Worm (Caenorhabditis elegans) whole organism, L1 larva: ENCODE measurements around the gene F56B3.2.
A peak's percentile ranks its signal among the peaks of the same experiment; 100 is the strongest.

Experiments used
- C34B4.2 ChIP-seq: sonication (generic microtip); optimal IDR thresholded peaks from 2 replicates; lab custom pipeline; 2017; ENCODE audit warnings: mild to moderate bottlenecking, missing genetic modification characterization, missing compliant biosample characterization
- F16B12.6 ChIP-seq: fragments of 150-350 bp; optimal IDR thresholded peaks from 2 replicates; lab custom pipeline; 2014; ENCODE audit warnings: missing biosample characterization, missing genetic modification characterization
- aly-2 ChIP-seq: fragments of 150-350 bp; optimal IDR thresholded peaks from 2 replicates; lab custom pipeline; 2014; ENCODE audit warnings: missing biosample characterization, missing genetic modification characterization
- ceh-63 ChIP-seq: fragments of 200-800 bp; sonication (Bioruptor generic); optimal IDR thresholded peaks from 2 replicates; lab custom pipeline; 2018; ENCODE audit warnings: mild to moderate bottlenecking, missing genetic modification characterization, missing compliant biosample characterization
- ceh-82 ChIP-seq, 3 experiments: fragments of 150-350 bp in 1 of 3; sonication (generic microtip) in 2 of 3; optimal IDR thresholded peaks; 2 replicates each; lab custom pipeline; 2014 to 2017; ENCODE audit warnings: missing biosample characterization in 3 of 3, missing genetic modification characterization in 3 of 3
- ceh-90 ChIP-seq: sonication (generic microtip); optimal IDR thresholded peaks from 2 replicates; lab custom pipeline; 2016; ENCODE audit warnings: missing genetic modification characterization, missing compliant biosample characterization
- ces-1 ChIP-seq: fragments of 150-350 bp; optimal IDR thresholded peaks from 2 replicates; lab custom pipeline; 2014; ENCODE audit warnings: missing biosample characterization, missing genetic modification reagents, missing genetic modification characterization
- dsc-1 ChIP-seq: sonication (generic microtip); optimal IDR thresholded peaks from 2 replicates; lab custom pipeline; 2016; ENCODE audit warnings: mild to moderate bottlenecking, missing genetic modification characterization, missing compliant biosample characterization
- efl-1 ChIP-seq, 4 experiments: fragments of 150-350 bp; optimal IDR thresholded peaks in 3 of 4; peaks in 1 of 4; 1 replicate in 1 of 4; 2 replicates in 3 of 4; lab custom pipeline; 2014; ENCODE audit warnings: missing biosample characterization in 2 of 4, missing genetic modification characterization in 2 of 4, missing genetic modification reagents in 2 of 4
- egl-27 ChIP-seq, 2 experiments: fragments of 150-350 bp in 1 of 2; sonication (generic microtip); optimal IDR thresholded peaks; 3 replicates each; lab custom pipeline; 2017 to 2018; ENCODE audit warnings: missing biosample characterization in 2 of 2, missing genetic modification characterization in 2 of 2, missing genetic modification reagents in 2 of 2
- elt-2 ChIP-seq: sonication (generic microtip); optimal IDR thresholded peaks from 2 replicates; lab custom pipeline; 2016; ENCODE audit warnings: missing genetic modification characterization, mild to moderate bottlenecking, inconsistent platforms, missing compliant biosample characterization, missing genetic modification reagents
- ets-5 ChIP-seq: fragments of 200-800 bp; sonication (Bioruptor generic); IDR thresholded peaks from 2 replicates; pipeline ENCODE4 v1.3.6; 2022; ENCODE audit warnings: missing genetic modification characterization, missing compliant biosample characterization
- fkh-4 ChIP-seq: sonication (generic microtip); optimal IDR thresholded peaks from 2 replicates; lab custom pipeline; 2016; ENCODE audit warnings: missing compliant biosample characterization, missing genetic modification characterization, borderline replicate concordance
- fkh-8 ChIP-seq: sonication (generic microtip); optimal IDR thresholded peaks from 2 replicates; lab custom pipeline; 2016; ENCODE audit warnings: mild to moderate bottlenecking, missing genetic modification characterization, missing compliant biosample characterization
- fos-1 ChIP-seq: fragments of 150-350 bp; optimal IDR thresholded peaks from 2 replicates; lab custom pipeline; 2014; ENCODE audit warnings: missing biosample characterization, missing genetic modification characterization
- grh-1 ChIP-seq: fragments of 200-800 bp; sonication (Bioruptor generic); IDR thresholded peaks from 2 replicates; pipeline ENCODE4 v1.3.6; 2022; ENCODE audit warnings: missing genetic modification reagents, missing genetic modification characterization, missing compliant biosample characterization
- hlh-4 ChIP-seq: sonication (generic microtip); optimal IDR thresholded peaks from 2 replicates; lab custom pipeline; 2016; ENCODE audit warnings: mild to moderate bottlenecking, missing genetic modification characterization, missing compliant biosample characterization
- isw-1 ChIP-seq: fragments of 200-800 bp; sonication (Bioruptor generic); IDR thresholded peaks from 2 replicates; pipeline ENCODE4 v1.3.6; 2022; ENCODE audit warnings: missing genetic modification characterization, missing compliant biosample characterization
- lin-13 ChIP-seq: fragments of 150-350 bp; optimal IDR thresholded peaks from 2 replicates; lab custom pipeline; 2014; ENCODE audit warnings: missing biosample characterization, missing genetic modification reagents, missing genetic modification characterization
- lin-15B ChIP-seq: fragments of 150-350 bp; sonication (generic microtip); optimal IDR thresholded peaks from 3 replicates; lab custom pipeline; 2014; ENCODE audit warnings: missing biosample characterization, missing genetic modification characterization
- lin-39 ChIP-seq: fragments of 150-350 bp; optimal IDR thresholded peaks from 2 replicates; lab custom pipeline; 2014; ENCODE audit warnings: missing biosample characterization, missing genetic modification reagents, missing genetic modification characterization
- lsy-2 ChIP-seq, 2 experiments: fragments of 150-350 bp; optimal IDR thresholded peaks; 2 replicates each; lab custom pipeline; 2014; ENCODE audit warnings: missing biosample characterization in 2 of 2, missing genetic modification characterization in 2 of 2
- mab-9 ChIP-seq: fragments of 200-800 bp; sonication (Bioruptor generic); IDR thresholded peaks from 2 replicates; pipeline ENCODE4 v1.3.6; 2022; ENCODE audit warnings: missing genetic modification reagents, missing genetic modification characterization, missing compliant biosample characterization
- mef-2 ChIP-seq: fragments of 150-350 bp; optimal IDR thresholded peaks from 2 replicates; lab custom pipeline; 2014; ENCODE audit warnings: missing biosample characterization, missing genetic modification characterization
- mep-1 ChIP-seq: fragments of 150-350 bp; optimal IDR thresholded peaks from 2 replicates; lab custom pipeline; 2014; ENCODE audit warnings: missing biosample characterization, missing genetic modification characterization
- nhr-11 ChIP-seq: fragments of 150-350 bp; optimal IDR thresholded peaks from 2 replicates; lab custom pipeline; 2014; ENCODE audit warnings: missing biosample characterization, missing genetic modification characterization
- nhr-20 ChIP-seq: sonication (generic microtip); optimal IDR thresholded peaks from 2 replicates; lab custom pipeline; 2016; ENCODE audit warnings: mild to moderate bottlenecking, missing genetic modification characterization, missing compliant biosample characterization
- nhr-28 ChIP-seq: fragments of 150-350 bp; optimal IDR thresholded peaks from 2 replicates; lab custom pipeline; 2014; ENCODE audit warnings: missing biosample characterization, missing genetic modification characterization
- nhr-47 ChIP-seq: sonication (generic microtip); optimal IDR thresholded peaks from 2 replicates; lab custom pipeline; 2016; ENCODE audit warnings: mild to moderate bottlenecking, missing genetic modification characterization, moderate library complexity, missing compliant biosample characterization
- nhr-71 ChIP-seq: sonication (generic microtip); optimal IDR thresholded peaks from 2 replicates; lab custom pipeline; 2016; ENCODE audit warnings: mild to moderate bottlenecking, missing genetic modification characterization, moderate library complexity, missing compliant biosample characterization
- nhr-76 ChIP-seq: sonication (generic microtip); optimal IDR thresholded peaks from 2 replicates; lab custom pipeline; 2017; ENCODE audit warnings: missing biosample characterization, missing genetic modification characterization
- pag-3 ChIP-seq: sonication (generic microtip); optimal IDR thresholded peaks from 2 replicates; lab custom pipeline; 2017; ENCODE audit warnings: missing genetic modification characterization, mild to moderate bottlenecking, missing compliant biosample characterization, antibody characterized with exemption, borderline replicate concordance; ENCODE audit not compliant: insufficient read depth
- pqm-1 ChIP-seq: sonication (generic microtip); optimal IDR thresholded peaks from 3 replicates; lab custom pipeline; 2017; ENCODE audit warnings: missing biosample characterization, missing genetic modification characterization
- rnt-1 ChIP-seq: sonication (generic microtip); optimal IDR thresholded peaks from 2 replicates; lab custom pipeline; 2016; ENCODE audit warnings: mild to moderate bottlenecking, missing genetic modification characterization, moderate library complexity, missing compliant biosample characterization
- skn-1 ChIP-seq: fragments of 150-350 bp; optimal IDR thresholded peaks from 2 replicates; lab custom pipeline; 2014; ENCODE audit warnings: missing biosample characterization, missing genetic modification characterization
- snpc-4 ChIP-seq: fragments of 150-350 bp; optimal IDR thresholded peaks from 2 replicates; lab custom pipeline; 2014; ENCODE audit warnings: missing biosample characterization, missing genetic modification characterization
- snu-23 ChIP-seq: sonication (generic microtip); optimal IDR thresholded peaks from 2 replicates; lab custom pipeline; 2016; ENCODE audit warnings: missing genetic modification characterization, missing compliant biosample characterization
- sox-4 ChIP-seq: sonication (generic microtip); optimal IDR thresholded peaks from 2 replicates; lab custom pipeline; 2016; ENCODE audit warnings: missing genetic modification characterization, missing compliant biosample characterization
- sptf-1 ChIP-seq: fragments of 150-350 bp; optimal IDR thresholded peaks from 2 replicates; lab custom pipeline; 2014; ENCODE audit warnings: missing biosample characterization, missing genetic modification characterization
- tbx-2 ChIP-seq: sonication (generic microtip); optimal IDR thresholded peaks from 2 replicates; lab custom pipeline; 2016; ENCODE audit warnings: missing genetic modification characterization, missing compliant biosample characterization
- unc-30 ChIP-seq: sonication (generic microtip); optimal IDR thresholded peaks from 2 replicates; lab custom pipeline; 2017; ENCODE audit warnings: missing biosample characterization, missing genetic modification characterization
- unc-86 ChIP-seq: sonication (generic microtip); optimal IDR thresholded peaks from 2 replicates; lab custom pipeline; 2016; ENCODE audit warnings: missing genetic modification characterization, missing compliant biosample characterization
- ztf-11 ChIP-seq, 2 experiments: sonication (generic microtip); optimal IDR thresholded peaks; 2 replicates each; lab custom pipeline; 2016 to 2017; ENCODE audit warnings: missing genetic modification characterization in 2 of 2, missing biosample characterization in 1 of 2, missing compliant biosample characterization in 1 of 2

Gene F56B3.2

ce11 chrIV:805693-806092, 37.3 kb upstream of the F56B3.2 start:
- TF ChIP-seq grh-1: 0 out of 2 replicates have a peak, but pooled peaks have one; percentile 9
- no peak for TF ChIP-seq efl-1 (optimal IDR thresholded peaks at IDR 0.05; lab: Kevin White, UChicago)
- peak in 1 of 2 experiments; percentile 10 for TF ChIP-seq efl-1 (GFP tag; optimal IDR thresholded peaks at IDR 0.05 in 1 of 2; lab: Kevin White, UChicago)
- no peak for TF ChIP-seq snu-23 (GFP tag; lab: Kevin White, UChicago)
- TF ChIP-seq, all 84 proteins: peak for 2

DNA sequence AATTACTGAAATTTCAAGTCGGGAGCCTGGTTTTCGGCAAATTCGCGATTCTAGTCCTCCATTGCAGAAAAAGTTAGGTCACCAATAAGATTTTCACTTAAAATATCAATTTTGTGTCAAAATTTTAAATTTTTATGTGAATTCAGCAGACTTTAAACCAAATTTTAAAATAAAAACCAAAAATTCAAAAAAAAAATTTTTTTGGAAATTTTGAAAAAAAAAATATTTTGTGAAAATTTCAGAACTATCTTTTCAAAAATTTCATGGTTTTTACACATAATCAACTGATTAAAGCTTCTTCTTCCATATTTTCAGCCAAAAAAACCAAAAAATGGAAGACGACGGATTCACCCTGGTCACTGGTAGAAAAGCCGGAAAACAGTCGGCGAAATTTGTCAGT, 36.4 kb upstream of the F56B3.2 start, which contains the start of gene Y55F3BL.4:
Gene Y55F3BL.4, plus strand, starts transcription at position 301 of the 400 bp plus-strand sequence.
- no peak for TF ChIP-seq lin-13 (GFP tag; lab: Kevin White, UChicago)

- TF ChIP-seq fos-1 (tag; lab: Kevin White, UChicago) (no peak), ceh-63 (GFP tag; lab: Kevin White, UChicago) (no peak)
These were observed 32.8 kb upstream of the F56B3.2 start for ce11 chrIV:801162-801561.

DNA sequence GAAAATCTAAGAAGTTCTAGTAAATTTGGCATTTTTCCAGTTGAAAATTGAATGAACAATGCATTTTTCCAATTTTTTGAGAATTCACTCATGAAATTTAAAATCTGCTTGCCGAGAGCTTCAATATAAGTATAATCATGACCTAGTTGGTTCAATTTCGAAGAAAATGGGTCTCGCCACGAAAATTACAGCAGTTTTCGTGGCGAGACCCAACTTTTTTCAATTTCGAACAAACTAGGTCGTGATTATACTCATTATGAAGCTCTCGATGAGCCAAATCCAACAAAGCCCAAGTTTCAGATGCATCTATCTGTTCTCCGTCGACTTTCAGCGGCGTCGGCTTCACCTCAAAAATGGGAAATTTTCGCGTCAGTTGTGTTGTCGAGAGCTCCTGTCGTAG, 32.1 kb upstream of the F56B3.2 start, which contains the start of gene mrpl-46:
Gene mrpl-46, plus strand, starts transcription at position 301 of the 400 bp plus-strand sequence.
- no peak for TF ChIP-seq pqm-1 (tag; lab: Kevin White, UChicago)
- TF ChIP-seq sox-4 (tag; lab: Kevin White, UChicago): no peak
- TF ChIP-seq nhr-71 (tag; lab: Kevin White, UChicago): no peak
- no peak for TF ChIP-seq nhr-11 (tag; lab: Kevin White, UChicago)
- TF ChIP-seq ztf-11 (tag; optimal IDR thresholded peaks at IDR 0.05; lab: Kevin White, UChicago): no peak

DNA sequence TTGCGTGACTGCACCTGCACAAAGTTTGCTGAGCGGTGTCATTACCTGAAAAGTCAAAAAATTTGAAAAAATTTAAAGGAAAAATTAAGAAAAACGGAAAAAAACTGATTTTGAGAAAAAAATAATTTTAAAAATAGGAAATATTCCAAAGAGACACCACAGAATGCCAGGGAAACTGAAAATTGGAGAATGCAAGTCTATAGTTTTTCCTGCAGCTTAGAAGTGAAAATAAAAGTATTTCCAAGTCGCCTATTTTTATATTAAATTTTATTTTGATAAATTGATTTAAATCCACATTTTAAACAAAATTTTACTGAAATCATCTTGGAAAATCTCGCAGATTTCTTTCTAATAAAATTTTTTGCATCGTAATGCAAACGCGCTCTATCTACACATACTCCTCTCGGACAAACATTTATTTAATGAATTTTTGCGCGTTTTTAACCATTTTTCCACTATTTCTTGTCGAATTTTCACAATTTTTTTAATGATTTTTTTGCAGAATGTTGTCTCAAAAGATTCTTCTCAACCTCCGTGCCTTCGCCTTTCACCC, 28.2 kb upstream of the F56B3.2 start, which contains the start of the genes F56B3.11 and ech-5:
Gene F56B3.11, minus strand, starts transcription at position 51 of the 553 bp plus-strand sequence.
Gene ech-5, plus strand, starts transcription at position 503 of the 553 bp plus-strand sequence.
- TF ChIP-seq nhr-20 (tag; lab: Kevin White, UChicago): peak; percentile 87
- no peak for TF ChIP-seq nhr-28 (tag; lab: Kevin White, UChicago)
- no peak for TF ChIP-seq egl-27 (tag; optimal IDR thresholded peaks at IDR 0.05; lab: Kevin White, UChicago)
- TF ChIP-seq unc-30 (tag; lab: Kevin White, UChicago): no peak
- TF ChIP-seq efl-1 (optimal IDR thresholded peaks at IDR 0.05; lab: Kevin White, UChicago): peak; percentile 65 to 78
- TF ChIP-seq efl-1 (GFP tag; optimal IDR thresholded peaks at IDR 0.05 in 1 of 2; lab: Kevin White, UChicago): peak; percentile 74 to 93
- TF ChIP-seq ces-1 (GFP tag; lab: Kevin White, UChicago): no peak
- TF ChIP-seq nhr-47 (tag; lab: Kevin White, UChicago): peak; percentile 94
- TF ChIP-seq nhr-71 (tag; lab: Kevin White, UChicago): peak; percentile 95
- peak; percentile 82 to 84 for TF ChIP-seq lsy-2 (tag; optimal IDR thresholded peaks at IDR 0.05; lab: Kevin White, UChicago)
- TF ChIP-seq F16B12.6 (tag; lab: Kevin White, UChicago): peak; percentile 19
- TF ChIP-seq elt-2: peak; percentile 68
- no peak for TF ChIP-seq rnt-1
- TF ChIP-seq skn-1 (tag; lab: Kevin White, UChicago): peak; percentile 36
- peak; percentile 88 for TF ChIP-seq dsc-1
- TF ChIP-seq sptf-1 (tag; lab: Kevin White, UChicago): no peak
- peak; percentile 80 for TF ChIP-seq ceh-90
- peak; percentile 90 for TF ChIP-seq isw-1 (GFP tag; lab: Robert Waterston, UW)
- TF ChIP-seq C34B4.2: no peak
- peak; percentile 44 for TF ChIP-seq aly-2 (tag; lab: Kevin White, UChicago)
- no peak for TF ChIP-seq nhr-76 (tag; lab: Kevin White, UChicago)
- peak; percentile 76 for TF ChIP-seq lin-15B (tag; lab: Kevin White, UChicago)
- TF ChIP-seq fkh-4 (tag; lab: Kevin White, UChicago): peak; percentile 81
- TF ChIP-seq pag-3 (tag; lab: Kevin White, UChicago): no peak
- TF ChIP-seq unc-86 (tag; lab: Kevin White, UChicago): peak; percentile 79
- peak; percentile 45 for TF ChIP-seq snpc-4
- peak; percentile 91 for TF ChIP-seq tbx-2
- TF ChIP-seq ceh-82 (tag; optimal IDR thresholded peaks at IDR 0.05; lab: Kevin White, UChicago): peak; percentile 5 to 58 (median 20)
- TF ChIP-seq fkh-8 (tag; lab: Kevin White, UChicago): peak; percentile 95
- TF ChIP-seq mef-2 (tag; lab: Kevin White, UChicago): no peak
- peak; percentile 83 for TF ChIP-seq mep-1 (tag; lab: Kevin White, UChicago)
- TF ChIP-seq ets-5 (GFP tag; lab: Robert Waterston, UW): no peak
- TF ChIP-seq hlh-4 (tag; lab: Kevin White, UChicago): peak; percentile 73
- peak; percentile 41 for TF ChIP-seq lin-39
- TF ChIP-seq mab-9 (GFP tag; lab: Robert Waterston, UW): peak; percentile 71
